Worm (Caenorhabditis elegans) whole organism, L4 larva: ENCODE measurements around the gene M57.1.

Experiments used
- ama-1 ChIP-seq: fragments of 150-350 bp; optimal IDR thresholded peaks from 2 replicates; lab custom pipeline; 2014; ENCODE audit warnings: inconsistent platforms, mixed read lengths
- fos-1 ChIP-seq: fragments of 150-350 bp; optimal IDR thresholded peaks from 2 replicates; lab custom pipeline; 2014; ENCODE audit warnings: missing biosample characterization, missing genetic modification characterization
- nhr-11 ChIP-seq: fragments of 150-350 bp; optimal IDR thresholded peaks from 2 replicates; lab custom pipeline; 2014; ENCODE audit warnings: missing biosample characterization, missing genetic modification characterization
- nhr-25 ChIP-seq: sonication (generic microtip); optimal IDR thresholded peaks from 2 replicates; lab custom pipeline; 2017; ENCODE audit warnings: missing genetic modification characterization, mild to moderate bottlenecking, missing compliant biosample characterization, antibody characterized with exemption, moderate library complexity, borderline replicate concordance; ENCODE audit not compliant: insufficient read depth
- nhr-28 ChIP-seq: fragments of 150-350 bp; optimal IDR thresholded peaks from 2 replicates; lab custom pipeline; 2014; ENCODE audit warnings: missing biosample characterization, missing genetic modification characterization
- nhr-42 ChIP-seq: fragments of 200-800 bp; sonication (Bioruptor generic); IDR thresholded peaks from 2 replicates; pipeline ENCODE4 v1.3.6; 2022; ENCODE audit warnings: missing genetic modification characterization, missing compliant biosample characterization
- nhr-6 ChIP-seq: fragments of 150-350 bp; optimal IDR thresholded peaks from 2 replicates; lab custom pipeline; 2014; ENCODE audit warnings: missing biosample characterization, missing genetic modification characterization
- skn-1 ChIP-seq: fragments of 150-350 bp; optimal IDR thresholded peaks from 2 replicates; lab custom pipeline; 2014; ENCODE audit warnings: missing biosample characterization, missing genetic modification characterization
- zag-1 ChIP-seq: fragments of 150-350 bp; optimal IDR thresholded peaks from 2 replicates; lab custom pipeline; 2014; ENCODE audit warnings: missing biosample characterization, missing genetic modification characterization
- ztf-11 ChIP-seq: fragments of 150-350 bp; optimal IDR thresholded peaks from 2 replicates; lab custom pipeline; 2014; ENCODE audit warnings: missing biosample characterization, missing genetic modification characterization

- no peak for TF ChIP-seq nhr-42 (GFP tag; lab: Robert Waterston, UW)
- TF ChIP-seq ztf-11 (tag; lab: Kevin White, UChicago) = no peak
- TF ChIP-seq ama-1 (lab: Kevin White, UChicago) = no peak
- no peak for TF ChIP-seq skn-1 (tag; lab: Kevin White, UChicago)
- TF ChIP-seq nhr-11 (tag; lab: Kevin White, UChicago) = no peak
- TF ChIP-seq fos-1 (tag; lab: Kevin White, UChicago) = no peak
- no peak for TF ChIP-seq nhr-25
- no peak for TF ChIP-seq nhr-6 (tag; lab: Kevin White, UChicago)
- no peak for TF ChIP-seq nhr-28 (tag; lab: Kevin White, UChicago)
- no peak for TF ChIP-seq zag-1 (tag; lab: Kevin White, UChicago)
Observed at ce11 chrIV:3564901-3565300, 32.6 kb downstream of the M57.1 start, which contains the start of gene sre-5.
